Fruit fly (Drosophila melanogaster): ENCODE measurements around the gene Gpdh1.

DNA sequence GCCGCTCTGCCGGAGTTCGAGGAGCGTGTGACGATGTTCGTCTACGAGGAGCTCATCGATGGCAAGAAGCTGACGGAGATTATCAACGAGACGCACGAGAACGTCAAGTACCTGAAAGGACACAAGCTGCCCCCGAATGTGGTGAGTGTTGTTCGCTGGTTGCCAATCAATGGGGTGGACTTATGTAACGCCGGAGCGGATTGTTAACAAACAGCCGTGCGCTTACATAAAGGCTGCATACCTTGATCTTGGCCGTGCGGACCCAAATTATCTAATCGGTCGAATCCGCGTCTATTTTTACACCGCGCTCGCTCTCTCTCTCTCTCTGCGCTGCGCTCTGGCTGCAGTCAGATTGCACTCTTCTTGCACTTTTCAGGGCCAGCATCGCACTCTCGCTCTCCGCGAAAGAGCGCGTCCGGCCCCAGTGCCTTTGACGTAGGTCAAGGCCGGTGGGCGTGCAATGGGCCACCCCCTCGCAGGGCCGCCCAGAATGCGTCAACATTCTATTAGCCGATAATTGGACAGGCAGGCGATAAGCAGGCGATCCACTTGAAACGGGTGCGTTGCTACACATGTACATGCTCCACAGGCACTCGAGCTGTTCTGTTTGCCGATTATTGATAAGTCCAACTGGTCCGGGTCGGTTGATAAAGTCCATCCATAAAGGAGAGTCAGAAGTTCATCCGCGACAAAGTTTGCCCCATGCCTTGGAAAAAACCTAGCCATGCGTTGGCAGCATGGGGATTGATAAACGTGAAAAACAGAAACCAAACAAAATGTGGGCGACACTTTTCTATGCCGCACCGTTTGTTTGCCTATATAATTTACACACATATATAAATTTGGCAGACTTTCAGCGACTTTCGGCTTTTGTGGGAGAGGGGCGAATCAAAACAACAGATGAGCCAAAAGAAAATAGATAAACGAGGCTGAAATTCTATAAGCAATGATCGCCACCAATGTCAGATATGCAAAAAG, 1.2 kb downstream of the Gpdh1 start:
- TF ChIP-seq Dll (optimal IDR thresholded peaks at IDR 0.05) (no peak), EcR (GFP tag; optimal IDR thresholded peaks at IDR 0.05) (no peak)
